Fruit fly (Drosophila melanogaster): ENCODE data around the gene Nlg3.

Gene Nlg3

dm6 chr3R:7639381-7639780, at the start of gene Nlg3:
Nlg3 (minus strand) TSS chr3R:7639434.
- TF ChIP-seq CG13204 (GFP tag; optimal IDR thresholded peaks at IDR 0.05): no peak
- no peak for TF ChIP-seq rn (GFP tag; IDR thresholded peaks at IDR 0.05)
- TF ChIP-seq fd96Ca (GFP tag; IDR thresholded peaks at IDR 0.05): no peak
- TF ChIP-seq CG4496 (GFP tag; IDR thresholded peaks at IDR 0.05): no peak
- TF ChIP-seq CG8159 (tag; optimal IDR thresholded peaks at IDR 0.05): no peak
- TF ChIP-seq CG10348 (GFP tag; IDR thresholded peaks at IDR 0.05): no peak
- no peak for TF ChIP-seq CG34367 (tag; optimal IDR thresholded peaks at IDR 0.05)
- no peak for TF ChIP-seq D1 (tag; optimal IDR thresholded peaks at IDR 0.05)
- TF ChIP-seq Pif1A (GFP tag; optimal IDR thresholded peaks at IDR 0.05): no peak
- no peak for TF ChIP-seq CG15710 (tag; optimal IDR thresholded peaks at IDR 0.05)
- no peak for TF ChIP-seq Pif1B (GFP tag; optimal IDR thresholded peaks at IDR 0.05)
- no peak for TF ChIP-seq CG32121 (GFP tag; IDR thresholded peaks at IDR 0.05)
- TF ChIP-seq CG9948 (tag; optimal IDR thresholded peaks at IDR 0.05): no peak
- no peak for TF ChIP-seq CG12605 (GFP tag; IDR thresholded peaks at IDR 0.05)

- TF ChIP-seq Ets98B (GFP tag; IDR thresholded peaks at IDR 0.05): no peak
- no peak for TF ChIP-seq rn (GFP tag; IDR thresholded peaks at IDR 0.05)
- no peak for TF ChIP-seq CG14655 (GFP tag; optimal IDR thresholded peaks at IDR 0.05)
- TF ChIP-seq CG12605 (GFP tag; IDR thresholded peaks at IDR 0.05): no peak
- TF ChIP-seq CG10348 (GFP tag; IDR thresholded peaks at IDR 0.05): no peak
- TF ChIP-seq Snoo (tag; optimal IDR thresholded peaks at IDR 0.05): no peak
- no peak for TF ChIP-seq Pif1B (GFP tag; optimal IDR thresholded peaks at IDR 0.05)
- no peak for TF ChIP-seq CG32121 (GFP tag; IDR thresholded peaks at IDR 0.05)
- TF ChIP-seq fd96Ca (GFP tag; IDR thresholded peaks at IDR 0.05): no peak
- no peak for TF ChIP-seq CG34367 (tag; optimal IDR thresholded peaks at IDR 0.05)
- no peak for TF ChIP-seq CG4496 (GFP tag; IDR thresholded peaks at IDR 0.05)
- no peak for TF ChIP-seq CG8159 (tag; optimal IDR thresholded peaks at IDR 0.05)
- TF ChIP-seq D1 (tag; optimal IDR thresholded peaks at IDR 0.05): no peak
- TF ChIP-seq gl (tag; optimal IDR thresholded peaks at IDR 0.05): no peak
- no peak for TF ChIP-seq CG15710 (tag; optimal IDR thresholded peaks at IDR 0.05)
- TF ChIP-seq EcR (GFP tag; optimal IDR thresholded peaks at IDR 0.05): no peak
Measured at dm6 chr3R:7686844-7687243, 47.6 kb upstream of the Nlg3 start.

- TF ChIP-seq CG34367 (tag; optimal IDR thresholded peaks at IDR 0.05) (no peak), Pif1A (GFP tag; optimal IDR thresholded peaks at IDR 0.05) (no peak), CG14655 (GFP tag; optimal IDR thresholded peaks at IDR 0.05) (no peak), D1 (tag; optimal IDR thresholded peaks at IDR 0.05) (no peak), CG15710 (tag; optimal IDR thresholded peaks at IDR 0.05) (no peak), fd96Ca (GFP tag; IDR thresholded peaks at IDR 0.05) (no peak), rn (GFP tag; IDR thresholded peaks at IDR 0.05) (no peak), CG4496 (GFP tag; IDR thresholded peaks at IDR 0.05) (no peak), CG9948 (tag; optimal IDR thresholded peaks at IDR 0.05) (no peak), Ets98B (GFP tag; IDR thresholded peaks at IDR 0.05) (no peak), CG32121 (GFP tag; IDR thresholded peaks at IDR 0.05) (no peak), CG13204 (GFP tag; optimal IDR thresholded peaks at IDR 0.05) (no peak), EcR (GFP tag; optimal IDR thresholded peaks at IDR 0.05) (no peak), CG8159 (tag; optimal IDR thresholded peaks at IDR 0.05) (no peak)
Measured at dm6 chr3R:7667843-7668242, 28.6 kb upstream of the Nlg3 start.

- no peak for TF ChIP-seq CG13204 (GFP tag; optimal IDR thresholded peaks at IDR 0.05)
Measured at dm6 chr3R:7657947-7658346, 18.7 kb upstream of the Nlg3 start, which contains the start of gene Nlg1. Nlg1 (plus strand) TSS chr3R:7658247.

dm6 chr3R:7650965-7651364, 11.7 kb upstream of the Nlg3 start:
- TF ChIP-seq Pif1A (GFP tag; optimal IDR thresholded peaks at IDR 0.05) (peak; percentile 39), Snoo (tag; optimal IDR thresholded peaks at IDR 0.05) (no peak), gl (tag; optimal IDR thresholded peaks at IDR 0.05) (no peak), EcR (GFP tag; optimal IDR thresholded peaks at IDR 0.05) (no peak), CG34367 (tag; optimal IDR thresholded peaks at IDR 0.05) (peak; percentile 45), CG8301 (tag; optimal IDR thresholded peaks at IDR 0.05) (peak; percentile 68), rn (GFP tag; IDR thresholded peaks at IDR 0.05) (no peak), fd96Ca (GFP tag; IDR thresholded peaks at IDR 0.05) (no peak), CG12605 (GFP tag; IDR thresholded peaks at IDR 0.05) (no peak), CG9948 (tag; optimal IDR thresholded peaks at IDR 0.05) (peak; percentile 73), CG15710 (tag; optimal IDR thresholded peaks at IDR 0.05) (peak; percentile 67), D1 (tag; optimal IDR thresholded peaks at IDR 0.05) (no peak), Ets98B (GFP tag; IDR thresholded peaks at IDR 0.05) (no peak), CG8159 (tag; optimal IDR thresholded peaks at IDR 0.05) (peak; percentile 80), CG14655 (GFP tag; optimal IDR thresholded peaks at IDR 0.05) (peak; percentile 78), Pif1B (GFP tag; optimal IDR thresholded peaks at IDR 0.05) (peak; percentile 2), CG32121 (GFP tag; IDR thresholded peaks at IDR 0.05) (0 out of 2 replicates have a peak, but pooled peaks have one; percentile 24), CG13204 (GFP tag; optimal IDR thresholded peaks at IDR 0.05) (no peak), CG17806 (tag; optimal IDR thresholded peaks at IDR 0.05) (peak; percentile 62), CG10348 (GFP tag; IDR thresholded peaks at IDR 0.05) (no peak), CG4496 (GFP tag; IDR thresholded peaks at IDR 0.05) (no peak; the same call in 2 of the 3 replicates)

- TF ChIP-seq Pif1B (GFP tag; optimal IDR thresholded peaks at IDR 0.05) (no peak), CG13204 (GFP tag; optimal IDR thresholded peaks at IDR 0.05) (peak; percentile 0), CG10348 (GFP tag; IDR thresholded peaks at IDR 0.05) (no peak), CG14655 (GFP tag; optimal IDR thresholded peaks at IDR 0.05) (peak; percentile 73), CG4496 (GFP tag; IDR thresholded peaks at IDR 0.05) (no peak), CG9948 (tag; optimal IDR thresholded peaks at IDR 0.05) (peak; percentile 74), EcR (GFP tag; optimal IDR thresholded peaks at IDR 0.05) (no peak), CG17806 (tag; optimal IDR thresholded peaks at IDR 0.05) (peak; percentile 64), Ets98B (GFP tag; IDR thresholded peaks at IDR 0.05) (no peak), CG8159 (tag; optimal IDR thresholded peaks at IDR 0.05) (peak; percentile 80), CG34367 (tag; optimal IDR thresholded peaks at IDR 0.05) (peak; percentile 49), CG15710 (tag; optimal IDR thresholded peaks at IDR 0.05) (peak; percentile 55), Pif1A (GFP tag; optimal IDR thresholded peaks at IDR 0.05) (peak; percentile 23), fd96Ca (GFP tag; IDR thresholded peaks at IDR 0.05) (no peak), CG12605 (GFP tag; IDR thresholded peaks at IDR 0.05) (peak; percentile 11; the same call in 1 of the 2 replicates), CG8301 (tag; optimal IDR thresholded peaks at IDR 0.05) (peak; percentile 71)
Measured at dm6 chr3R:7645909-7646609, 6.8 kb upstream of the Nlg3 start.
